Fruit fly (Drosophila melanogaster) whole organism, wandering third instar larva: ENCODE results near the gene Oseg4.
A peak's percentile ranks its signal among the peaks of the same experiment; 100 is the strongest.

Experiments
- Dfd ChIP-seq: fragments of >200 bp; optimal IDR thresholded peaks from 2 replicates; lab custom pipeline; 2017; ENCODE audit warnings: missing biosample characterization, missing genetic modification characterization
- dmrt93B ChIP-seq: fragments of 200-800 bp; sonication (Bioruptor generic); optimal IDR thresholded peaks from 2 replicates; lab custom pipeline; 2018; ENCODE audit warnings: missing biosample characterization, mild to moderate bottlenecking, missing genetic modification characterization

DNA sequence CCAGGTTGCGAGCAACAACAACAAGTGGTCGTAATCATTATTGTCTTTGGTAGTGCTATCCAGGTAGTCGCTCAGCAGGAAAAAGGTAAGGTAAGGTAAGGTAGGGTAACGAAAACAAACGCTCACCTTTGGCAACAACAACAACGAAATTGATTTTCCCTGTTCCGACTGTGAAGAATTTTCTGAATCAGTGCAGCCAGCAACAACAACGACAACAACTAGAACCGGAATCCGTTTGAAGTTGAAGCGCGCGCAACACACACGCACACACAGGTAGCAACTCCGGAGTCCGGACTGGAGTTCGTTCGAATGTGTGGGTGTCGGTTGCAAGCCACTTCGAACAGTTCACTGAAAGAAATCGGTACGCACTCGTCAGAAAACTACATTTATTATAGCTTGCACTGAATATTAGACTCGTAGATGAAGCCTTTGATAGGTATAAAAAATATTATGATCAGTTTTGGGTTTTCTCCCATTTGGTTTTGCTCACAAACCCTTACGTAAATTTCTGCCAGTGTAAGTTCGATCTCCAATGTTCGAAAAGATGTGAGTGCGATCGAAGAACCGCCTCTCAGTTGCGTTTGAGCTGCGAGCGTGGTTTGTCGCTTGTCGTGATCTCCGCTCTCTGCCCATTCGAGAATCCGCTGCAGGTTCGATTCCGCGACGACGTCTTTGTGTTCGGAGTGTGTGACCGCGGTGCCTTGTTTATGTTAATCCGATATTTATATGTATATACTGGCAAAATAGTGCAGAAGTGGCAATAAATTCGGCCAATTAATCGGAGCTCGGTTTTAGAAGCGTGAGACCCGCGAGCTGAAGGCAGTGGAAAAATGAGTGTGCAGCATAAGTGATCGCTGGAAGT, 11.0 kb upstream of the Oseg4 start, which contains the start of gene CG13921:
- TF ChIP-seq dmrt93B (GFP tag; lab: Kevin White, UChicago), result peak; percentile 99
- TF ChIP-seq Dfd (GFP tag; lab: Kevin White, UChicago), result no peak
